Worm (Caenorhabditis elegans) whole organism, L3 larva: Measurements from ENCODE around the gene cyp-33C1.

Source experiments
- aly-2 ChIP-seq: fragments of 150-350 bp; optimal IDR thresholded peaks from 2 replicates; lab custom pipeline; 2014; ENCODE audit warnings: missing biosample characterization, missing genetic modification characterization
- ama-1 ChIP-seq: fragments of 150-350 bp; optimal IDR thresholded peaks from 2 replicates; lab custom pipeline; 2018
- ceh-16 ChIP-seq: sonication (generic microtip); optimal IDR thresholded peaks from 2 replicates; lab custom pipeline; 2017; ENCODE audit warnings: missing biosample characterization, missing genetic modification characterization
- ceh-9 ChIP-seq: sonication (generic microtip); optimal IDR thresholded peaks from 2 replicates; lab custom pipeline; 2018; ENCODE audit warnings: missing biosample characterization, missing genetic modification characterization
- daf-12 ChIP-seq: fragments of 150-350 bp; optimal IDR thresholded peaks from 2 replicates; lab custom pipeline; 2014; ENCODE audit warnings: missing biosample characterization, missing genetic modification reagents, missing genetic modification characterization
- egl-27 ChIP-seq: sonication (generic microtip); optimal IDR thresholded peaks from 4 replicates; lab custom pipeline; 2017; ENCODE audit warnings: missing biosample characterization, missing genetic modification reagents, missing genetic modification characterization
- egl-5 ChIP-seq: fragments of 150-350 bp; optimal IDR thresholded peaks from 2 replicates; lab custom pipeline; 2017; ENCODE audit warnings: missing biosample characterization, missing genetic modification reagents, missing genetic modification characterization, inconsistent platforms
- elt-2 ChIP-seq: sonication (generic microtip); optimal IDR thresholded peaks from 2 replicates; lab custom pipeline; 2016; ENCODE audit warnings: missing genetic modification reagents, mild to moderate bottlenecking, missing genetic modification characterization, missing compliant biosample characterization
- fkh-10 ChIP-seq: sonication (generic microtip); optimal IDR thresholded peaks from 2 replicates; lab custom pipeline; 2017; ENCODE audit warnings: missing biosample characterization, missing genetic modification reagents, missing genetic modification characterization
- fkh-2 ChIP-seq: fragments of 150-350 bp; optimal IDR thresholded peaks from 2 replicates; lab custom pipeline; 2014; ENCODE audit warnings: missing biosample characterization, missing genetic modification reagents, missing genetic modification characterization
- fos-1 ChIP-seq: fragments of 150-350 bp; optimal IDR thresholded peaks from 2 replicates; lab custom pipeline; 2014; ENCODE audit warnings: missing biosample characterization, missing genetic modification characterization
- hmg-11 ChIP-seq: sonication (generic microtip); optimal IDR thresholded peaks from 2 replicates; lab custom pipeline; 2016; ENCODE audit warnings: missing genetic modification characterization, missing compliant biosample characterization
- jun-1 ChIP-seq: fragments of 150-350 bp; optimal IDR thresholded peaks from 2 replicates; lab custom pipeline; 2014; ENCODE audit warnings: missing biosample characterization, missing genetic modification reagents, missing genetic modification characterization
- lin-15B ChIP-seq: fragments of 150-350 bp; optimal IDR thresholded peaks from 2 replicates; lab custom pipeline; 2014; ENCODE audit warnings: missing biosample characterization, missing genetic modification characterization
- lin-39 ChIP-seq: fragments of 150-350 bp; optimal IDR thresholded peaks from 2 replicates; lab custom pipeline; 2018; ENCODE audit warnings: missing biosample characterization, missing genetic modification reagents, missing genetic modification characterization
- mdl-1 ChIP-seq: fragments of 150-350 bp; optimal IDR thresholded peaks from 2 replicates; lab custom pipeline; 2014; ENCODE audit warnings: missing biosample characterization, missing genetic modification characterization
- mml-1 ChIP-seq: fragments of 150-350 bp; sonication (generic microtip); optimal IDR thresholded peaks from 3 replicates; lab custom pipeline; 2014; ENCODE audit warnings: missing biosample characterization, missing genetic modification characterization
- nfya-1 ChIP-seq: sonication (generic microtip); optimal IDR thresholded peaks from 2 replicates; lab custom pipeline; 2017; ENCODE audit warnings: missing genetic modification characterization, mild to moderate bottlenecking, missing compliant biosample characterization, antibody characterized with exemption, moderate library complexity; ENCODE audit not compliant: insufficient read depth
- nhr-11 ChIP-seq: fragments of 150-350 bp; optimal IDR thresholded peaks from 2 replicates; lab custom pipeline; 2014; ENCODE audit warnings: missing biosample characterization, missing genetic modification characterization
- nhr-12 ChIP-seq: fragments of 150-350 bp; optimal IDR thresholded peaks from 2 replicates; lab custom pipeline; 2014; ENCODE audit warnings: missing biosample characterization, missing genetic modification characterization
- nhr-23 ChIP-seq: fragments of 150-350 bp; optimal IDR thresholded peaks from 2 replicates; lab custom pipeline; 2014; ENCODE audit warnings: missing biosample characterization, missing genetic modification reagents, missing genetic modification characterization
- nhr-237 ChIP-seq: fragments of 150-350 bp; optimal IDR thresholded peaks from 2 replicates; lab custom pipeline; 2014; ENCODE audit warnings: missing biosample characterization, missing genetic modification characterization
- nhr-67 ChIP-seq: fragments of 150-350 bp; optimal IDR thresholded peaks from 2 replicates; lab custom pipeline; 2014; ENCODE audit warnings: missing biosample characterization, missing genetic modification characterization
- nhr-76 ChIP-seq: fragments of 150-350 bp; sonication (generic microtip); optimal IDR thresholded peaks from 5 replicates; lab custom pipeline; 2014; ENCODE audit warnings: missing biosample characterization, missing genetic modification characterization
- pha-4 ChIP-seq: fragments of 150-350 bp; optimal IDR thresholded peaks from 2 replicates; lab custom pipeline; 2014; ENCODE audit warnings: missing biosample characterization, missing genetic modification reagents, missing genetic modification characterization
- pqm-1 ChIP-seq: fragments of 150-350 bp; optimal IDR thresholded peaks from 2 replicates; lab custom pipeline; 2017; ENCODE audit warnings: missing biosample characterization, missing genetic modification characterization, inconsistent platforms
- snpc-4 ChIP-seq: fragments of 150-350 bp; optimal IDR thresholded peaks from 2 replicates; lab custom pipeline; 2014; ENCODE audit warnings: missing biosample characterization, missing genetic modification characterization
- tbx-2 ChIP-seq: sonication (generic microtip); optimal IDR thresholded peaks from 2 replicates; lab custom pipeline; 2016; ENCODE audit warnings: mild to moderate bottlenecking, missing genetic modification characterization, missing compliant biosample characterization
- unc-39 ChIP-seq: sonication (generic microtip); optimal IDR thresholded peaks from 4 replicates; lab custom pipeline; 2017; ENCODE audit warnings: missing biosample characterization, missing genetic modification characterization
- zag-1 ChIP-seq: fragments of 150-350 bp; optimal IDR thresholded peaks from 2 replicates; lab custom pipeline; 2014; ENCODE audit warnings: missing biosample characterization, missing genetic modification characterization

Gene cyp-33C1

DNA sequence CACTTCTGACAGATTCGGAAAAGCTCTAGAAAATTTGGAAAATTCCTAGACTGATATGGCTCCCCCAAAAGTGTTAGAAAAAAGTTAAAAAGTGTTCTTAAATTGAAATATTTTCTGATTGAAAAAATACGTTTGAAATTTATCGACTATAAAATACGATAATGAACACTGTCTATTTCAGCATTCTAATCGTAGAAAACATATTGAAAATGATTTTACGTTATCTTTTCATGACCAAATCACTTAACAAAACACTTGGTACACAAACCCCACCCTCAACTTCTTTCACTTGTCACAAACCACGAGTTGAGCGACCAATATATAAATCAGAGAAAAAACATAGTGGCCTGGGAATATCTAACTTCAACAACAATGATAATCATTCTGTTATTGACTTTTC, at the start of gene cyp-33C1:
Gene cyp-33C1 (plus strand): TSS at position 301 of the 400 bp plus-strand sequence.
- no peak for TF ChIP-seq nhr-67 (tag; lab: Kevin White, UChicago)
- TF ChIP-seq egl-27 (tag; lab: Kevin White, UChicago) = no peak
- TF ChIP-seq fkh-2 (tag; lab: Kevin White, UChicago) = no peak
- TF ChIP-seq egl-5 (tag; lab: Kevin White, UChicago) = no peak
- TF ChIP-seq zag-1 (tag; lab: Kevin White, UChicago) = no peak
- TF ChIP-seq tbx-2 = no peak
- no peak for TF ChIP-seq ceh-16
- TF ChIP-seq nhr-23 = no peak
- TF ChIP-seq unc-39 (tag; lab: Kevin White, UChicago) = no peak
- no peak for TF ChIP-seq nhr-76 (tag; lab: Kevin White, UChicago)
- TF ChIP-seq nhr-237 (tag; lab: Kevin White, UChicago) = no peak
- TF ChIP-seq nhr-12 (tag; lab: Kevin White, UChicago) = no peak
- TF ChIP-seq fos-1 (tag; lab: Kevin White, UChicago) = no peak
- TF ChIP-seq lin-15B (tag; lab: Kevin White, UChicago) = no peak
- TF ChIP-seq aly-2 = no peak
- no peak for TF ChIP-seq mdl-1 (tag; lab: Kevin White, UChicago)

DNA sequence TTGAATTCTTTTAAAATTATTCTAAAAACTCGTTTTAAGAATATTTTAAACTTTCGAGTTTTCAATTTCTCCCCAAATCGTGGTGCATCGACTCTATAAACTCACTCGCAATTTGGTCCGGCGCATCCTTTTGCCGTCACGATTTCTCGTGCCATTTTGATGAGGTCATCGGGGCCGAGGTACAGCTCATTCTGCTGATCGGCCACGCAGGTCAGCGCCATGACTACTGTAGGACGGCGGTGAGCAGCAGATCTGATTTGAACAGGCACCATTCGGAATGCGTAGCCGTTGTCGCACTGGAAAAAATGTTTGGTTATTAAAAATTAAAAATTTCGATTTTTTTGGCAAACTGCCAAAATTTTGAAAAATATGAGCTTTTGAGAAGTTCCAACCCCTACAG, 46.6 kb upstream of the cyp-33C1 start:
- peak; percentile 12 for TF ChIP-seq hmg-11
- no peak for TF ChIP-seq nhr-11 (tag; lab: Kevin White, UChicago)

DNA sequence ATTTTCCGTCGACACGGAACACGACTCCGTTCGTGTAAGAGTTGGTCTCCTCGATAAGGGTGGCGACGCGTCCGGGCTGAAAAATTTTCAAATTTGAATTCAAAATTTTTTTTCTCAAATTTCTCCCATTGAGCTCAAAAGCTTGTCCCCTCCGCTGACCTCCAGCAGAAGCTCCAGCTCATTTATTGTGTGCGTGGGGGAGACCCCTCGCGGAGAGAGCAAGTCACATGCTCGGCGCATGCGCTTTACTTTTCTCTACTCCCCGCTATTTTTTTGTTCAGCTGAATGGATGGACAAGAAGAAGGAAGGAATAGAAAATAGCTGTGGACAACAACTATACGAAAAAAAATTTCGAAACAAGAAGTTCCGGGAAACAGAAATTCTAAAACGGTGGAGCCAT, 45.8 kb upstream of the cyp-33C1 start:
- TF ChIP-seq nfya-1 (tag; lab: Kevin White, UChicago) = peak; percentile 86
- TF ChIP-seq lin-39 (tag; lab: Kevin White, UChicago) = peak; percentile 74
- no peak for TF ChIP-seq ama-1 (lab: Kevin White, UChicago)
- peak; percentile 28 for TF ChIP-seq jun-1 (tag; lab: Kevin White, UChicago)
- no peak for TF ChIP-seq zag-1 (tag; lab: Kevin White, UChicago)
- no peak for TF ChIP-seq nhr-67 (tag; lab: Kevin White, UChicago)
- peak; percentile 80 for TF ChIP-seq hmg-11
- peak; percentile 11 for TF ChIP-seq pqm-1 (tag; lab: Kevin White, UChicago)
- TF ChIP-seq pha-4 (tag; lab: Kevin White, UChicago) = peak; percentile 50
- peak; percentile 93 for TF ChIP-seq mml-1 (tag; lab: Kevin White, UChicago)
- TF ChIP-seq egl-5 (tag; lab: Kevin White, UChicago) = peak; percentile 42
- TF ChIP-seq tbx-2 = peak; percentile 7
- peak; percentile 50 for TF ChIP-seq snpc-4 (tag; lab: Kevin White, UChicago)
- TF ChIP-seq elt-2 (tag; lab: Kevin White, UChicago) = peak; percentile 5
- peak; percentile 68 for TF ChIP-seq fkh-10 (GFP tag; lab: Kevin White, UChicago)
- no peak for TF ChIP-seq daf-12
- TF ChIP-seq nhr-11 (tag; lab: Kevin White, UChicago) = no peak
- TF ChIP-seq mdl-1 (tag; lab: Kevin White, UChicago) = peak; percentile 49
- TF ChIP-seq nhr-76 (tag; lab: Kevin White, UChicago) = no peak

DNA sequence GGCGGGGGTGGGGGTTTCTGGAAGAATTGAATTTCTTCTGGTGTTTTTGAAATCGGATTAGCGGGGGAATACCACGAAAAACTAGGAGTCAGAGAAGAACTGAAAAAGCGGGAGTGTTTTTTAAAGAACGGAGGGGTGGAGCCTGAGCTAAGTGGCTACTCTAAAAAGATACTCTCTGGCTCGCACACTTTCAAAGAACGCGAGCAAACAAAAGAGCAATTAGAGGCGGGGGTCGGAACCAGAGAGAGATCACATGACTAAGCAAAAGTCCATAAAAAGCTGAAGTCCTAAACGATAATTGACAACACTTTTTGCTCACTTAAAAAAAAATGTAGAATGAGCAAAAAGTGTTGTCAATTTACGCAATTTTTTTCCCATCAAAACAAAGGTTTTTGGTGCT, 45.0 kb upstream of the cyp-33C1 start:
- TF ChIP-seq pqm-1 (tag; lab: Kevin White, UChicago) = no peak
- no peak for TF ChIP-seq nhr-23
- peak; percentile 35 for TF ChIP-seq nfya-1 (tag; lab: Kevin White, UChicago)
- peak; percentile 56 for TF ChIP-seq lin-39 (tag; lab: Kevin White, UChicago)
- no peak for TF ChIP-seq elt-2 (tag; lab: Kevin White, UChicago)

DNA sequence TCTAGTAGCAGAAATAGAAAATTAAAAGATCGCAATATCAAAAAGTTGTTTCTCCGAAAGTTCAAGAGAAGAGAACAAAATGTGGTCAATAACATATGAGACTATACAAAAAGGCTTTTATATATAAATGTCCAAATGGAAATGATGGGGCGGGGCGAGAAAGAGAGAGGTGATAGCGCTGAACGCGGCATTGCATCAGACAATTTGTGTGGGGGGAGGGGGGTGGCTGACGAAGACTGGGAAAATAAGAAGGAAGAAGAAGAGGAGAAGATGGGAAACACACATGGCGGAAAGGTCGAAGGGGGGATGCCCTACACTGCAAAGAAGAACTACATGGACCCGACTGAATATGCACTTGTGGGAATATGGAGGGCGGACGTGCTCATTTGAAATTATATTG, 44.0 kb upstream of the cyp-33C1 start:
- TF ChIP-seq nfya-1 (tag; lab: Kevin White, UChicago) (peak; percentile 52), snpc-4 (tag; lab: Kevin White, UChicago) (peak; percentile 23), lin-15B (tag; lab: Kevin White, UChicago) (no peak), jun-1 (tag; lab: Kevin White, UChicago) (peak; percentile 86), fkh-10 (GFP tag; lab: Kevin White, UChicago) (peak; percentile 27), hmg-11 (peak; percentile 54), egl-27 (tag; lab: Kevin White, UChicago) (no peak), pqm-1 (tag; lab: Kevin White, UChicago) (no peak), lin-39 (tag; lab: Kevin White, UChicago) (peak; percentile 39), zag-1 (tag; lab: Kevin White, UChicago) (no peak), elt-2 (tag; lab: Kevin White, UChicago) (peak; percentile 11)
- TF ChIP-seq, all 47 proteins: peak for 7

DNA sequence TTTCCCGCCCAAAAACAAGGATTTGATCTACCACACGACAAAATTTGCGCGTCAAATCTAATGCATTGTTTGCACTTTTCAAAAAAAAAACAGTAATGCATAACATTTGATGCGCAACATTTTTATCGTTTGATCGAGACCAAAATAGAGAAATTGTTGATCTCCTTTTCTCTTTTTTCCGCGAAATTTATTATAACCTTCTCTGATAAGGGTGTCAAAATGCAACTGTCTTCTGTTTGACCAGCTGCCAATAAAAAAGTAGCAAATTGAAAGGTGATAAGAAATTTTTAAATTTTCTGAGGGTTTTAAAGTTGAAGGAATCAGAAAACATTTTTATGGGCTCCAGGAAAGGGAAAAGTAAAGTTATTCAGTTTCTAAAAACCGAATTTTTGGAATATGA, 42.3 kb upstream of the cyp-33C1 start:
- peak; percentile 10 for TF ChIP-seq elt-2 (tag; lab: Kevin White, UChicago)
- TF ChIP-seq egl-27 (tag; lab: Kevin White, UChicago) = no peak
- TF ChIP-seq ceh-9 (tag; lab: Kevin White, UChicago) = no peak
- peak; percentile 59 for TF ChIP-seq nhr-76 (tag; lab: Kevin White, UChicago)
- TF ChIP-seq, all 47 proteins: peak for 2
